Fruit fly (Drosophila melanogaster): ENCODE data around the gene CG5984.

Gene CG5984

dm6 chr3R:27283645-27284044 lies 35.9 kb upstream of the CG5984 start, which contains the start of gene CG3368 (continued):
- TF ChIP-seq CG18599 (GFP tag; optimal IDR thresholded peaks at IDR 0.05) (no peak), CG17186 (GFP tag; optimal IDR thresholded peaks at IDR 0.05) (peak; percentile 57), Kr (GFP tag; optimal IDR thresholded peaks at IDR 0.05) (no peak), bowl (GFP tag; IDR thresholded peaks at IDR 0.05) (no peak), CG14860 (GFP tag; IDR thresholded peaks at IDR 0.05; ENCODE audit: partially characterized antibody) (peak; percentile 74), Myb (GFP tag; optimal IDR thresholded peaks at IDR 0.05) (peak; percentile 73), Abd-B (GFP tag; optimal IDR thresholded peaks at IDR 0.05) (no peak), CTCF (GFP tag; optimal IDR thresholded peaks at IDR 0.05) (no peak), CG6272 (GFP tag; IDR thresholded peaks at IDR 0.05) (no peak), tna (GFP tag; IDR thresholded peaks at IDR 0.05; ENCODE audit: partially characterized antibody) (peak; percentile 63; the same call in 1 of the 2 replicates), hb (GFP tag; IDR thresholded peaks at IDR 0.05; ENCODE audit: partially characterized antibody) (peak; percentile 62; the same call in 2 of the 3 replicates), Dek (tag; optimal IDR thresholded peaks at IDR 0.05) (no peak), Adf1 (GFP tag; IDR thresholded peaks at IDR 0.05) (no peak), Neu2 (GFP tag; optimal IDR thresholded peaks at IDR 0.05; ENCODE audit: borderline replicate concordance) (no peak), CG5245 (GFP tag; optimal IDR thresholded peaks at IDR 0.05) (no peak), sisA (GFP tag; IDR thresholded peaks at IDR 0.05) (no peak), CG1647 (GFP tag; optimal IDR thresholded peaks at IDR 0.05) (no peak), CG17912 (GFP tag; optimal IDR thresholded peaks at IDR 0.05) (no peak), CG6854 (GFP tag; optimal IDR thresholded peaks at IDR 0.05) (no peak), Hand (GFP tag; optimal IDR thresholded peaks at IDR 0.05) (no peak), CG13894 (tag; optimal IDR thresholded peaks at IDR 0.05) (peak; percentile 30), Camta (GFP tag; optimal IDR thresholded peaks at IDR 0.05) (no peak), B-H2 (GFP tag; optimal IDR thresholded peaks at IDR 0.05) (peak; percentile 27), tin (GFP tag; optimal IDR thresholded peaks at IDR 0.05) (no peak), CG7963 (GFP tag; IDR thresholded peaks at IDR 0.05; ENCODE audit: partially characterized antibody) (peak; percentile 58), chm (GFP tag; IDR thresholded peaks at IDR 0.05) (no peak), CG2116 (GFP tag; optimal IDR thresholded peaks at IDR 0.05) (peak; percentile 52), dm (GFP tag; optimal IDR thresholded peaks at IDR 0.05) (peak; percentile 21), Asciz (GFP tag; optimal IDR thresholded peaks at IDR 0.05) (no peak), az2 (GFP tag; optimal IDR thresholded peaks at IDR 0.05) (no peak), E2f1 (GFP tag; IDR thresholded peaks at IDR 0.05) (no peak), gem (tag; optimal IDR thresholded peaks at IDR 0.05) (no peak), CG13287 (GFP tag; IDR thresholded peaks at IDR 0.05; ENCODE audit: partially characterized antibody) (peak; percentile 71), CG7928 (GFP tag; optimal IDR thresholded peaks at IDR 0.05) (peak; percentile 93), Dref (GFP tag; IDR thresholded peaks at IDR 0.05) (peak; percentile 85), CG16813 (GFP tag; IDR thresholded peaks at IDR 0.05; ENCODE audit: partially characterized antibody) (peak; percentile 59; the same call in 2 of the 3 replicates), CG8290 (GFP tag; optimal IDR thresholded peaks at IDR 0.05) (no peak), CG8290 (tag; optimal IDR thresholded peaks at IDR 0.05) (peak in 1 of 2 experiments; percentile 32), NFAT (GFP tag; IDR thresholded peaks at IDR 0.05) (no peak), nerfin-2 (GFP tag; IDR thresholded peaks at IDR 0.05; ENCODE audit: partially characterized antibody) (peak; percentile 84), CG14014 (GFP tag; IDR thresholded peaks at IDR 0.05) (no peak), CG7556 (GFP tag; optimal IDR thresholded peaks at IDR 0.05) (no peak), HHEX (GFP tag; optimal IDR thresholded peaks at IDR 0.05) (no peak), klu (GFP tag; IDR thresholded peaks at IDR 0.05) (no peak), Scr (GFP tag; IDR thresholded peaks at IDR 0.05; ENCODE audit: partially characterized antibody) (peak; percentile 71), HLHmδ (GFP tag; optimal IDR thresholded peaks at IDR 0.05) (no peak), btn (GFP tag; optimal IDR thresholded peaks at IDR 0.05) (no peak), Sry-δ (GFP tag; optimal IDR thresholded peaks at IDR 0.05) (peak; percentile 34), CG7839 (tag; optimal IDR thresholded peaks at IDR 0.05) (no peak), MESR4 (GFP tag; optimal IDR thresholded peaks at IDR 0.05) (peak; percentile 55), NK7.1 (GFP tag; optimal IDR thresholded peaks at IDR 0.05) (no peak)
